Worm (Caenorhabditis elegans): ENCODE measurements around the gene C33F10.1.

- no peak for TF ChIP-seq egl-27 (tag; optimal IDR thresholded peaks at IDR 0.05)
- no peak for TF ChIP-seq lin-13 (GFP tag; optimal IDR thresholded peaks at IDR 0.05)
- TF ChIP-seq sma-3 (GFP tag; optimal IDR thresholded peaks at IDR 0.05) = no peak
- TF ChIP-seq ceh-16 (tag; optimal IDR thresholded peaks at IDR 0.05) = no peak
- no peak for TF ChIP-seq ztf-4 (tag; optimal IDR thresholded peaks at IDR 0.05)
- TF ChIP-seq peb-1 (tag; optimal IDR thresholded peaks at IDR 0.05) = no peak
- TF ChIP-seq ztf-11 (tag; optimal IDR thresholded peaks at IDR 0.05) = no peak
Measured at ce11 chrII:4870691-4871090, 35.9 kb downstream of the C33F10.1 start, which contains the start of gene col-20.
